Fruit fly (Drosophila melanogaster) whole organism, wandering third instar larva: Measurements from ENCODE around the gene CG13012.

Source experiments
- Abd-B ChIP-seq: fragments of >200 bp; optimal IDR thresholded peaks from 2 replicates; lab custom pipeline; 2017; ENCODE audit warnings: missing biosample characterization, missing genetic modification characterization
- CG32264 ChIP-seq: fragments of 200-800 bp; sonication (Bioruptor generic); optimal IDR thresholded peaks from 2 replicates; lab custom pipeline; 2016; ENCODE audit warnings: missing biosample characterization, missing genetic modification characterization
- CG9705 ChIP-seq: fragments of 200-800 bp; sonication (Bioruptor generic); optimal IDR thresholded peaks from 2 replicates; lab custom pipeline; 2018; ENCODE audit warnings: missing biosample characterization, mild to moderate bottlenecking, missing genetic modification characterization
- CrebA ChIP-seq: fragments of 200-800 bp; sonication (Bioruptor generic); optimal IDR thresholded peaks from 2 replicates; lab custom pipeline; 2016; ENCODE audit warnings: missing biosample characterization, mild to moderate bottlenecking, missing genetic modification characterization, borderline replicate concordance
- Dfd ChIP-seq: fragments of >200 bp; optimal IDR thresholded peaks from 2 replicates; lab custom pipeline; 2017; ENCODE audit warnings: missing biosample characterization, missing genetic modification characterization
- Dif ChIP-seq: fragments of 200-275, 200-300 bp; sonication (Bioruptor generic); optimal IDR thresholded peaks from 2 replicates; lab custom pipeline; 2018; ENCODE audit warnings: missing biosample characterization, missing genetic modification characterization; ENCODE audit not compliant: partially characterized antibody
- GATAd ChIP-seq: sonication (Bioruptor generic); optimal IDR thresholded peaks from 2 replicates; lab custom pipeline; 2016; ENCODE audit warnings: missing biosample characterization, missing genetic modification characterization
- HLH106 ChIP-seq: fragments of 200-800 bp; optimal IDR thresholded peaks from 3 replicates; lab custom pipeline; 2019; ENCODE audit warnings: missing biosample characterization, mild to moderate bottlenecking, missing genetic modification characterization, moderate library complexity
- Hnf4 ChIP-seq: fragments of 200-800 bp; sonication (Bioruptor generic); optimal IDR thresholded peaks from 2 replicates; lab custom pipeline; 2016; ENCODE audit warnings: missing biosample characterization, mild to moderate bottlenecking, missing genetic modification characterization
- Hr78 ChIP-seq: fragments of >200 bp; optimal IDR thresholded peaks from 2 replicates; lab custom pipeline; 2017; ENCODE audit warnings: missing biosample characterization, missing genetic modification characterization
- Hr83 ChIP-seq: fragments of 200-300 bp; sonication (Bioruptor generic); optimal IDR thresholded peaks from 2 replicates; lab custom pipeline; 2016; ENCODE audit warnings: missing biosample characterization, mild to moderate bottlenecking, missing genetic modification characterization, moderate library complexity; ENCODE audit not compliant: poor library complexity, severe bottlenecking
- Jra ChIP-seq: sonication (Bioruptor generic); optimal IDR thresholded peaks from 2 replicates; lab custom pipeline; 2016; ENCODE audit warnings: missing biosample characterization, missing genetic modification characterization
- Mio ChIP-seq: sonication (Bioruptor generic); optimal IDR thresholded peaks from 2 replicates; lab custom pipeline; 2016; ENCODE audit warnings: missing biosample characterization, missing genetic modification characterization
- Myc ChIP-seq: fragments of >200 bp; optimal IDR thresholded peaks from 2 replicates; lab custom pipeline; 2017
- N ChIP-seq: fragments of >200 bp; optimal IDR thresholded peaks from 2 replicates; lab custom pipeline; 2018; ENCODE audit warnings: missing biosample characterization, missing external identifiers, missing genetic modification characterization
- OdsH ChIP-seq: fragments of 200-800 bp; sonication (Bioruptor generic); optimal IDR thresholded peaks from 2 replicates; lab custom pipeline; 2016; ENCODE audit warnings: missing biosample characterization, mild to moderate bottlenecking, missing genetic modification characterization
- Rel ChIP-seq, 2 experiments: fragments of 200-800 bp; sonication (Bioruptor generic) in 1 of 2; optimal IDR thresholded peaks; 2 replicates in 1 of 2; 3 replicates in 1 of 2; lab custom pipeline; 2016 to 2019; ENCODE audit warnings: mild to moderate bottlenecking in 2 of 2, missing biosample characterization in 2 of 2, missing genetic modification characterization in 2 of 2, moderate library complexity in 1 of 2
- Sp1 ChIP-seq: fragments of 200-800 bp; sonication (Bioruptor generic); optimal IDR thresholded peaks from 3 replicates; lab custom pipeline; 2019; ENCODE audit warnings: missing biosample characterization, mild to moderate bottlenecking, missing genetic modification characterization, moderate library complexity
- Vsx2 ChIP-seq: fragments of 200-300, 225-300 bp; sonication (Bioruptor generic); optimal IDR thresholded peaks from 2 replicates; lab custom pipeline; 2018; ENCODE audit warnings: missing biosample characterization, missing genetic modification characterization; ENCODE audit not compliant: partially characterized antibody
- br ChIP-seq: fragments of 200-800 bp; sonication (Bioruptor generic); optimal IDR thresholded peaks from 2 replicates; lab custom pipeline; 2016; ENCODE audit warnings: missing biosample characterization, missing genetic modification characterization
- brk ChIP-seq: fragments of 200-800 bp; sonication (Bioruptor generic); optimal IDR thresholded peaks from 2 replicates; lab custom pipeline; 2016; ENCODE audit warnings: missing biosample characterization, mild to moderate bottlenecking, missing genetic modification characterization
- dl ChIP-seq, 2 experiments: fragments of 175-275, 200-275 bp in 1 of 2; fragments of 200-275 bp in 1 of 2; sonication (Bioruptor generic); optimal IDR thresholded peaks; lab custom pipeline; 2018; ENCODE audit warnings: mild to moderate bottlenecking in 2 of 2, missing biosample characterization in 2 of 2, missing genetic modification characterization in 2 of 2, moderate library complexity in 2 of 2; ENCODE audit not compliant: partially characterized antibody in 2 of 2, insufficient read depth in 1 of 2
- dmrt93B ChIP-seq: fragments of 200-800 bp; sonication (Bioruptor generic); optimal IDR thresholded peaks from 2 replicates; lab custom pipeline; 2018; ENCODE audit warnings: missing biosample characterization, mild to moderate bottlenecking, missing genetic modification characterization
- dsf ChIP-seq: sonication (Bioruptor generic); optimal IDR thresholded peaks from 2 replicates; lab custom pipeline; 2016; ENCODE audit warnings: missing biosample characterization, missing genetic modification characterization, borderline replicate concordance
- ey ChIP-seq: fragments of 200-800 bp; sonication (Bioruptor generic); optimal IDR thresholded peaks from 2 replicates; lab custom pipeline; 2016; ENCODE audit warnings: missing biosample characterization, missing genetic modification characterization
- foxo ChIP-seq, 2 experiments: fragments of 200-800 bp; sonication (Bioruptor generic); optimal IDR thresholded peaks; 2 replicates in 1 of 2; 3 replicates in 1 of 2; lab custom pipeline; 2016 to 2017; ENCODE audit warnings: missing biosample characterization in 2 of 2, missing genetic modification characterization in 2 of 2
- fru ChIP-seq: fragments of 200-800 bp; sonication (Bioruptor generic); optimal IDR thresholded peaks from 3 replicates; lab custom pipeline; 2016; ENCODE audit warnings: missing biosample characterization, mild to moderate bottlenecking, missing genetic modification characterization
- h ChIP-seq: fragments of 200-800 bp; sonication (Bioruptor generic); optimal IDR thresholded peaks from 3 replicates; lab custom pipeline; 2016; ENCODE audit warnings: missing biosample characterization, mild to moderate bottlenecking, missing genetic modification characterization
- jim ChIP-seq: fragments of 175-275, 200-325 bp; sonication (Bioruptor generic); optimal IDR thresholded peaks from 2 replicates; lab custom pipeline; 2016; ENCODE audit warnings: missing biosample characterization, mild to moderate bottlenecking, missing genetic modification characterization
- lola ChIP-seq: fragments of >200 bp; optimal IDR thresholded peaks from 2 replicates; lab custom pipeline; 2017; ENCODE audit warnings: missing biosample characterization, missing genetic modification characterization
- pan ChIP-seq: fragments of >200 bp; optimal IDR thresholded peaks from 2 replicates; lab custom pipeline; 2017
- psq ChIP-seq: fragments of 200-800 bp; sonication (Bioruptor generic); optimal IDR thresholded peaks from 3 replicates; lab custom pipeline; 2017; ENCODE audit warnings: missing biosample characterization, mild to moderate bottlenecking, missing genetic modification characterization, moderate library complexity
- rgr ChIP-seq: fragments of 200-800 bp; sonication (Bioruptor generic); optimal IDR thresholded peaks from 3 replicates; lab custom pipeline; 2016; ENCODE audit warnings: missing biosample characterization, mild to moderate bottlenecking, missing genetic modification characterization
- sage ChIP-seq: fragments of 200-800 bp; sonication (Bioruptor generic); optimal IDR thresholded peaks from 2 replicates; lab custom pipeline; 2016; ENCODE audit warnings: missing biosample characterization, mild to moderate bottlenecking, missing genetic modification characterization
- sv ChIP-seq: fragments of 200-800 bp; sonication (Bioruptor generic); optimal IDR thresholded peaks from 3 replicates; lab custom pipeline; 2016; ENCODE audit warnings: missing biosample characterization, missing genetic modification characterization
- tai ChIP-seq: sonication (Bioruptor generic); optimal IDR thresholded peaks from 2 replicates; lab custom pipeline; 2016; ENCODE audit warnings: missing biosample characterization, missing genetic modification characterization
- usp ChIP-seq: fragments of >200 bp; optimal IDR thresholded peaks from 2 replicates; lab custom pipeline; 2017; ENCODE audit warnings: missing biosample characterization, missing genetic modification characterization
- woc ChIP-seq: sonication (Bioruptor generic); optimal IDR thresholded peaks from 2 replicates; lab custom pipeline; 2016; ENCODE audit warnings: missing biosample characterization, mild to moderate bottlenecking, missing genetic modification characterization

Gene CG13012

dm6 chrX:16676653-16677052 is at the start of gene CG13012:
Gene CG13012 (minus strand): TSS chrX:16676753.
- no peak for TF ChIP-seq Mio

- peak; percentile 5 for TF ChIP-seq fru (GFP tag; lab: Kevin White, UChicago)
- no peak for TF ChIP-seq h (GFP tag; lab: Kevin White, UChicago)
Observed at dm6 chrX:16724544-16724943, 48.0 kb upstream of the CG13012 start.

dm6 chrX:16723203-16724173 is 46.9 kb upstream of the CG13012 start:
- TF ChIP-seq brk (GFP tag; lab: Kevin White, UChicago) (peak; percentile 19), CG9705 (GFP tag; lab: Kevin White, UChicago) (no peak), Dif (GFP tag; lab: Kevin White, UChicago) (peak; percentile 3), Abd-B (GFP tag; lab: Kevin White, UChicago) (no peak), Myc (lab: Kevin White, UChicago) (no peak), dmrt93B (GFP tag; lab: Kevin White, UChicago) (peak; percentile 40), pan (lab: Kevin White, UChicago) (no peak), sage (GFP tag; lab: Kevin White, UChicago) (no peak), fru (GFP tag; lab: Kevin White, UChicago) (peak; percentile 68), jim (GFP tag; lab: Kevin White, UChicago) (no peak), GATAd (GFP tag; lab: Kevin White, UChicago) (no peak), sv (peak; percentile 74), CrebA (GFP tag; lab: Kevin White, UChicago) (peak; percentile 40), Rel (GFP tag; optimal IDR thresholded peaks at IDR 0.05; lab: Kevin White, UChicago) (no peak), Rel (tag; optimal IDR thresholded peaks at IDR 0.05; lab: Kevin White, UChicago) (no peak), lola (GFP tag; lab: Kevin White, UChicago) (no peak), dsf (no peak), woc (GFP tag; lab: Kevin White, UChicago) (peak; percentile 43), Hr78 (GFP tag; lab: Kevin White, UChicago) (no peak), psq (peak; percentile 39), Sp1 (peak; percentile 78), Mio (no peak), OdsH (GFP tag; lab: Kevin White, UChicago) (peak; percentile 72), ey (GFP tag; lab: Kevin White, UChicago) (peak; percentile 80), dl (GFP tag; optimal IDR thresholded peaks at IDR 0.05; lab: Kevin White, UChicago; ENCODE audit: insufficient read depth in 1 of 2, partially characterized antibody in 2 of 2) (peak; percentile 31 to 42), Dfd (GFP tag; lab: Kevin White, UChicago) (no peak), Hr83 (GFP tag; lab: Kevin White, UChicago) (no peak), usp (no peak), Jra (GFP tag; lab: Kevin White, UChicago) (peak; percentile 30), br (GFP tag; lab: Kevin White, UChicago) (peak; percentile 56), Vsx2 (no peak), CG32264 (GFP tag; lab: Kevin White, UChicago) (no peak), foxo (GFP tag; optimal IDR thresholded peaks at IDR 0.05; lab: Kevin White, UChicago) (peak in 1 of 2 experiments; percentile 64), tai (GFP tag; lab: Kevin White, UChicago) (peak; percentile 31), HLH106 (tag; lab: Kevin White, UChicago) (peak; percentile 65), h (GFP tag; lab: Kevin White, UChicago) (peak; percentile 59), Hnf4 (GFP tag; lab: Kevin White, UChicago) (peak; percentile 49), N (GFP tag; lab: Kevin White, UChicago) (no peak), rgr (GFP tag; lab: Kevin White, UChicago) (peak; percentile 79)
